Fruit fly (Drosophila melanogaster): ENCODE results near the gene CG34382.
A peak's percentile ranks its signal among the peaks of the same experiment; 100 is the strongest.

The CG34382 gene

dm6 chr3L:9836524-9837047 lies 42.2 kb upstream of the CG34382 start, which contains the start of gene I-2 (continued):
- no peak for TF ChIP-seq Bdp1 (GFP tag; optimal IDR thresholded peaks at IDR 0.05)
- no peak for TF ChIP-seq CG2199 (GFP tag; IDR thresholded peaks at IDR 0.05)
- no peak for TF ChIP-seq D (optimal IDR thresholded peaks at IDR 0.05)
- no peak for TF ChIP-seq D (GFP tag; optimal IDR thresholded peaks at IDR 0.05)
- peak; percentile 84 for TF ChIP-seq Opbp (GFP tag; IDR thresholded peaks at IDR 0.05; ENCODE audit: partially characterized antibody)
- TF ChIP-seq tna (GFP tag; IDR thresholded peaks at IDR 0.05; ENCODE audit: partially characterized antibody): peak; percentile 60
- TF ChIP-seq tio (GFP tag; optimal IDR thresholded peaks at IDR 0.05): no peak
- TF ChIP-seq CG14050 (GFP tag; IDR thresholded peaks at IDR 0.05): no peak
- TF ChIP-seq CG9932 (GFP tag; IDR thresholded peaks at IDR 0.05): peak; percentile 70
- TF ChIP-seq CG11398 (GFP tag; optimal IDR thresholded peaks at IDR 0.05): no peak
- no peak for TF ChIP-seq Hmx (GFP tag; optimal IDR thresholded peaks at IDR 0.05)
- TF ChIP-seq Sin3A (optimal IDR thresholded peaks at IDR 0.05): peak; percentile 15
- peak; percentile 60 for TF ChIP-seq CG2129 (GFP tag; IDR thresholded peaks at IDR 0.05; ENCODE audit: partially characterized antibody)
- TF ChIP-seq ssp (GFP tag; IDR thresholded peaks at IDR 0.05): no peak
- peak; percentile 61; the same call in 1 of the 4 replicates for TF ChIP-seq chinmo (GFP tag; IDR thresholded peaks at IDR 0.05; ENCODE audit: partially characterized antibody)
- no peak for TF ChIP-seq CG3407 (GFP tag; optimal IDR thresholded peaks at IDR 0.05)
- no peak for TF ChIP-seq sim (GFP tag; IDR thresholded peaks at IDR 0.05)
- no peak for TF ChIP-seq Spps (tag; optimal IDR thresholded peaks at IDR 0.05)
- TF ChIP-seq CG1024 (GFP tag; IDR thresholded peaks at IDR 0.05): no peak
- TF ChIP-seq CG2889 (GFP tag; IDR thresholded peaks at IDR 0.05): no peak
- no peak for TF ChIP-seq br (optimal IDR thresholded peaks at IDR 0.05)
- peak; percentile 51 for TF ChIP-seq HmgZ (tag; optimal IDR thresholded peaks at IDR 0.05)
- no peak for TF ChIP-seq chif (GFP tag; optimal IDR thresholded peaks at IDR 0.05)
- no peak for TF ChIP-seq tup (GFP tag; optimal IDR thresholded peaks at IDR 0.05)
- TF ChIP-seq CG11723 (GFP tag; optimal IDR thresholded peaks at IDR 0.05): no peak
- no peak for TF ChIP-seq nom (GFP tag; optimal IDR thresholded peaks at IDR 0.05)
- TF ChIP-seq slbo (GFP tag; IDR thresholded peaks at IDR 0.05): peak; percentile 70
- no peak for TF ChIP-seq disco-r (GFP tag; optimal IDR thresholded peaks at IDR 0.05)
- no peak for TF ChIP-seq CG8359 (GFP tag; optimal IDR thresholded peaks at IDR 0.05; ENCODE audit: borderline replicate concordance)
- peak; percentile 91 for TF ChIP-seq Bgb (GFP tag; IDR thresholded peaks at IDR 0.05; ENCODE audit: partially characterized antibody)
- peak; percentile 48 for TF ChIP-seq MESR4 (GFP tag; optimal IDR thresholded peaks at IDR 0.05)
- peak; percentile 69 for TF ChIP-seq CG2116 (GFP tag; optimal IDR thresholded peaks at IDR 0.05)
- no peak for TF ChIP-seq CG3726 (GFP tag; IDR thresholded peaks at IDR 0.05)
- TF ChIP-seq CG11247 (GFP tag; IDR thresholded peaks at IDR 0.05): no peak
- peak; percentile 93 for TF ChIP-seq CG13287 (GFP tag; IDR thresholded peaks at IDR 0.05; ENCODE audit: partially characterized antibody)
- peak; percentile 41 for TF ChIP-seq CG12391 (tag; optimal IDR thresholded peaks at IDR 0.05)
- TF ChIP-seq CG16863 (GFP tag; optimal IDR thresholded peaks at IDR 0.05): no peak
- TF ChIP-seq CG1233 (GFP tag; optimal IDR thresholded peaks at IDR 0.05): no peak
- peak; percentile 89 for TF ChIP-seq unc-4 (GFP tag; IDR thresholded peaks at IDR 0.05; ENCODE audit: partially characterized antibody)
- no peak for TF ChIP-seq ap (GFP tag; IDR thresholded peaks at IDR 0.05)
- no peak for TF ChIP-seq CG10959 (GFP tag; IDR thresholded peaks at IDR 0.05)
- TF ChIP-seq CG9797 (GFP tag; optimal IDR thresholded peaks at IDR 0.05): peak; percentile 31
- no peak for TF ChIP-seq CG31224 (GFP tag; IDR thresholded peaks at IDR 0.05)
- TF ChIP-seq Hmr (GFP tag; optimal IDR thresholded peaks at IDR 0.05): no peak
- peak; percentile 91 for TF ChIP-seq row (GFP tag; IDR thresholded peaks at IDR 0.05)
- TF ChIP-seq MTF-1 (GFP tag; optimal IDR thresholded peaks at IDR 0.05; ENCODE audit: borderline replicate concordance): no peak
- no peak for TF ChIP-seq slou (GFP tag; optimal IDR thresholded peaks at IDR 0.05)
- TF ChIP-seq CG1647 (GFP tag; optimal IDR thresholded peaks at IDR 0.05): no peak
- no peak for TF ChIP-seq danr (GFP tag; IDR thresholded peaks at IDR 0.05)
- TF ChIP-seq corto (GFP tag; optimal IDR thresholded peaks at IDR 0.05): no peak
- no peak for TF ChIP-seq lab (GFP tag; optimal IDR thresholded peaks at IDR 0.05)
- TF ChIP-seq z (GFP tag; IDR thresholded peaks at IDR 0.05): no peak
